Worm (Caenorhabditis elegans) whole organism, young adult: ENCODE results near the gene fbxc-47.

Experiments used
- sdz-38 ChIP-seq: sonication (generic microtip); optimal IDR thresholded peaks from 2 replicates; lab custom pipeline; 2016; ENCODE audit warnings: missing genotype, missing genetic modification characterization, missing compliant biosample characterization
- tbp1 ChIP-seq: fragments of 200-800 bp; sonication (Bioruptor generic); optimal IDR thresholded peaks from 2 replicates; lab custom pipeline; 2018; ENCODE audit warnings: mild to moderate bottlenecking, missing genetic modification characterization, missing compliant biosample characterization

DNA sequence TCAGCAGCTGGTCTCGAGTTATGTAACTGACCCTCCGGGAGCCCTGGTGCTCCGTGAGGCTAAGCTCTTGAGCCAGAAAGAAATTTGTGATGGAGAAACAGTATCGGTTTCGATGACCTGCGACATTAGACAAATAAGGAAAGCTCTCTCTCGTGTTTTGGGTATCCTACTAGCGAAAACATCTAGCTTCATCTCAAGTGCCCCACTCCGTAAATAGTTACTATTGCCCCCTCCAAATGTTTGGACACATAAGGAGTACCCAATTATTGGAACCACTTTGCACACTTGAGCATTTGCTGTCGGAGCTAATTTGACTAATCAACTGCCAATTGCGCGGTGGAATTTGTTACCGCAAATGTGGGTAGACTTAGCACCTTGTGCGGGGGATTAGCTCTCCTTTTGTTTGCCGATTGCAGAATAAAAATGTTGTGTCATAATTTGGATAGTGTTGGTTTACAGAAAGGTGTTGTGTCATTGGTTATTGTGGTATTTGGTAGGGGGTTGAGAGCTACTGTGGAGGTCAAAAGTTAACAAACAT lies 41.2 kb upstream of the fbxc-47 start:
- no peak for TF ChIP-seq tbp1 (GFP tag; lab: Kevin White, UChicago)
- no peak for TF ChIP-seq sdz-38 (tag; lab: Kevin White, UChicago)
